Worm (Caenorhabditis elegans) whole organism, late embryonic: ENCODE data around the gene Y32G9A.2.

ENCODE experiments used
- C08G9.2 ChIP-seq: sonication (generic microtip); optimal IDR thresholded peaks from 2 replicates; lab custom pipeline; 2016; ENCODE audit warnings: mild to moderate bottlenecking, missing genetic modification characterization, moderate library complexity, missing compliant biosample characterization
- T23F11.4 ChIP-seq: fragments of 200-800 bp; sonication (Bioruptor generic); optimal IDR thresholded peaks from 2 replicates; lab custom pipeline; 2018; ENCODE audit warnings: mild to moderate bottlenecking, missing genetic modification characterization, missing compliant biosample characterization
- ahr-1 ChIP-seq: sonication (generic microtip); optimal IDR thresholded peaks from 2 replicates; lab custom pipeline; 2016; ENCODE audit warnings: missing genetic modification characterization, missing compliant biosample characterization
- ama-1 ChIP-seq: fragments of 150-350 bp; optimal IDR thresholded peaks from 2 replicates; lab custom pipeline; 2014
- ceh-14 ChIP-seq: sonication (generic microtip); optimal IDR thresholded peaks from 2 replicates; lab custom pipeline; 2016; ENCODE audit warnings: missing genotype, missing genetic modification characterization, missing compliant biosample characterization
- ceh-19 ChIP-seq: fragments of 200-800 bp; sonication (Bioruptor generic); optimal IDR thresholded peaks from 2 replicates; lab custom pipeline; 2018; ENCODE audit warnings: mild to moderate bottlenecking, missing genetic modification characterization, missing compliant biosample characterization
- ceh-2 ChIP-seq: sonication (generic microtip); optimal IDR thresholded peaks from 2 replicates; lab custom pipeline; 2016; ENCODE audit warnings: missing genotype, missing genetic modification characterization, missing compliant biosample characterization
- ceh-24 ChIP-seq: sonication (generic microtip); optimal IDR thresholded peaks from 2 replicates; lab custom pipeline; 2016; ENCODE audit warnings: mild to moderate bottlenecking, missing genetic modification characterization, missing compliant biosample characterization
- ceh-31 ChIP-seq: sonication (generic microtip); optimal IDR thresholded peaks from 2 replicates; lab custom pipeline; 2016; ENCODE audit warnings: missing genetic modification characterization, missing compliant biosample characterization
- ceh-34 ChIP-seq: sonication (generic microtip); optimal IDR thresholded peaks from 2 replicates; lab custom pipeline; 2016; ENCODE audit warnings: mild to moderate bottlenecking, missing genetic modification characterization, missing compliant biosample characterization
- ceh-45 ChIP-seq: fragments of 200-800 bp; sonication (Bioruptor generic); IDR thresholded peaks from 2 replicates; pipeline ENCODE4 v1.3.6; 2022; ENCODE audit warnings: missing genetic modification reagents, missing genetic modification characterization, missing compliant biosample characterization
- ceh-48 ChIP-seq: sonication (generic microtip); optimal IDR thresholded peaks from 2 replicates; lab custom pipeline; 2016; ENCODE audit warnings: missing genetic modification characterization, inconsistent platforms, missing compliant biosample characterization
- ceh-6 ChIP-seq: fragments of 200-800 bp; sonication (Bioruptor generic); optimal IDR thresholded peaks from 2 replicates; lab custom pipeline; 2018; ENCODE audit warnings: mild to moderate bottlenecking, missing genetic modification characterization, missing compliant biosample characterization
- ceh-9 ChIP-seq: sonication (generic microtip); optimal IDR thresholded peaks from 2 replicates; lab custom pipeline; 2016; ENCODE audit warnings: mild to moderate bottlenecking, missing genetic modification characterization, inconsistent platforms, missing compliant biosample characterization
- che-1 ChIP-seq: sonication (generic microtip); optimal IDR thresholded peaks from 2 replicates; lab custom pipeline; 2016; ENCODE audit warnings: mild to moderate bottlenecking, missing genetic modification characterization, missing compliant biosample characterization
- dmd-4 ChIP-seq: sonication (generic microtip); optimal IDR thresholded peaks from 2 replicates; lab custom pipeline; 2016; ENCODE audit warnings: borderline replicate concordance, missing genetic modification characterization, missing compliant biosample characterization
- dve-1 ChIP-seq: sonication (generic microtip); optimal IDR thresholded peaks from 2 replicates; lab custom pipeline; 2017; ENCODE audit warnings: antibody characterized with exemption, mild to moderate bottlenecking, missing genetic modification characterization, missing compliant biosample characterization
- elt-2 ChIP-seq: sonication (generic microtip); optimal IDR thresholded peaks from 2 replicates; lab custom pipeline; 2016; ENCODE audit warnings: missing genetic modification reagents, missing genetic modification characterization, missing compliant biosample characterization
- ets-4 ChIP-seq: sonication (generic microtip); optimal IDR thresholded peaks from 2 replicates; lab custom pipeline; 2016; ENCODE audit warnings: missing genetic modification characterization, missing compliant biosample characterization
- eyg-1 ChIP-seq: sonication (generic microtip); optimal IDR thresholded peaks from 2 replicates; lab custom pipeline; 2016; ENCODE audit warnings: missing genotype, missing genetic modification characterization, missing compliant biosample characterization
- fkh-10 ChIP-seq: fragments of 150-350 bp; optimal IDR thresholded peaks from 2 replicates; lab custom pipeline; 2014; ENCODE audit warnings: missing biosample characterization, missing genetic modification reagents, missing genetic modification characterization
- gmeb-2 ChIP-seq: sonication (generic microtip); optimal IDR thresholded peaks from 2 replicates; lab custom pipeline; 2016; ENCODE audit warnings: missing genetic modification characterization, inconsistent platforms, missing compliant biosample characterization
- hlh-30 ChIP-seq: sonication (generic microtip); optimal IDR thresholded peaks from 2 replicates; lab custom pipeline; 2017; ENCODE audit warnings: antibody characterized with exemption, missing genetic modification characterization, missing compliant biosample characterization; ENCODE audit not compliant: insufficient read depth
- hlh-6 ChIP-seq: sonication (generic microtip); optimal IDR thresholded peaks from 2 replicates; lab custom pipeline; 2016; ENCODE audit warnings: missing genotype, missing genetic modification characterization, missing compliant biosample characterization
- hlh-8 ChIP-seq: sonication (generic microtip); optimal IDR thresholded peaks from 2 replicates; lab custom pipeline; 2016; ENCODE audit warnings: missing genotype, missing genetic modification characterization, missing compliant biosample characterization
- lin-11 ChIP-seq: fragments of 200-800 bp; sonication (Bioruptor generic); optimal IDR thresholded peaks from 2 replicates; lab custom pipeline; 2018; ENCODE audit warnings: mild to moderate bottlenecking, missing genetic modification characterization, missing compliant biosample characterization
- madf-2 ChIP-seq: sonication (generic microtip); optimal IDR thresholded peaks from 2 replicates; lab custom pipeline; 2017; ENCODE audit warnings: missing genetic modification characterization, missing compliant biosample characterization
- mec-3 ChIP-seq: sonication (generic microtip); optimal IDR thresholded peaks from 2 replicates; lab custom pipeline; 2016; ENCODE audit warnings: borderline replicate concordance, missing genetic modification characterization, missing compliant biosample characterization
- nhr-11 ChIP-seq: fragments of 150-350 bp; optimal IDR thresholded peaks from 2 replicates; lab custom pipeline; 2014; ENCODE audit warnings: missing biosample characterization, missing genetic modification characterization
- nhr-232 ChIP-seq: sonication (generic microtip); optimal IDR thresholded peaks from 2 replicates; lab custom pipeline; 2016; ENCODE audit warnings: missing genetic modification characterization, missing compliant biosample characterization
- pag-3 ChIP-seq: sonication (generic microtip); optimal IDR thresholded peaks from 2 replicates; lab custom pipeline; 2016; ENCODE audit warnings: missing compliant biosample characterization, missing genetic modification characterization, borderline replicate concordance
- pat-9 ChIP-seq: fragments of 200-800 bp; sonication (Bioruptor generic); optimal IDR thresholded peaks from 2 replicates; lab custom pipeline; 2018; ENCODE audit warnings: mild to moderate bottlenecking, missing genetic modification characterization, moderate library complexity, missing compliant biosample characterization
- pha-2 ChIP-seq: sonication (generic microtip); optimal IDR thresholded peaks from 2 replicates; lab custom pipeline; 2017; ENCODE audit warnings: mild to moderate bottlenecking, missing genetic modification characterization, missing compliant biosample characterization
- pha-4 ChIP-seq: fragments of 150-350 bp; optimal IDR thresholded peaks from 2 replicates; lab custom pipeline; 2018; ENCODE audit warnings: missing biosample characterization, missing genetic modification reagents, missing genetic modification characterization
- pqm-1 ChIP-seq: sonication (generic microtip); optimal IDR thresholded peaks from 2 replicates; lab custom pipeline; 2016; ENCODE audit warnings: missing genetic modification characterization, missing compliant biosample characterization
- rnt-1 ChIP-seq: sonication (generic microtip); optimal IDR thresholded peaks from 2 replicates; lab custom pipeline; 2016; ENCODE audit warnings: missing genetic modification characterization, missing compliant biosample characterization
- sdc-2 ChIP-seq: sonication (generic microtip); optimal IDR thresholded peaks from 2 replicates; lab custom pipeline; 2016; ENCODE audit warnings: missing genotype, missing genetic modification characterization, missing compliant biosample characterization
- sox-4 ChIP-seq: sonication (generic microtip); optimal IDR thresholded peaks from 2 replicates; lab custom pipeline; 2017; ENCODE audit warnings: mild to moderate bottlenecking, missing genetic modification characterization, inconsistent platforms, missing compliant biosample characterization
- syd-9 ChIP-seq: sonication (generic microtip); optimal IDR thresholded peaks from 2 replicates; lab custom pipeline; 2016; ENCODE audit warnings: mild to moderate bottlenecking, missing genetic modification characterization, moderate library complexity, missing compliant biosample characterization
- tbx-2 ChIP-seq: sonication (generic microtip); optimal IDR thresholded peaks from 2 replicates; lab custom pipeline; 2016; ENCODE audit warnings: missing genetic modification characterization, missing compliant biosample characterization
- tbx-7 ChIP-seq: sonication (generic microtip); optimal IDR thresholded peaks from 2 replicates; lab custom pipeline; 2016; ENCODE audit warnings: missing genotype, missing genetic modification characterization, missing compliant biosample characterization
- ttx-3 ChIP-seq: sonication (generic microtip); optimal IDR thresholded peaks from 2 replicates; lab custom pipeline; 2016; ENCODE audit warnings: missing genetic modification reagents, missing genetic modification characterization, missing compliant biosample characterization
- unc-3 ChIP-seq, 2 experiments: fragments of 200-800 bp in 1 of 2; sonication (Bioruptor generic) in 1 of 2; sonication (generic microtip) in 1 of 2; conservative IDR thresholded peaks in 1 of 2; optimal IDR thresholded peaks in 1 of 2; 2 replicates each; pipeline versions ENCODE4 v1.3.6 to Lab custom; 2016 to 2022; ENCODE audit warnings: missing compliant biosample characterization in 2 of 2, missing genetic modification characterization in 2 of 2, missing genetic modification reagents in 1 of 2
- unc-42 ChIP-seq: sonication (generic microtip); optimal IDR thresholded peaks from 2 replicates; lab custom pipeline; 2016; ENCODE audit warnings: missing genotype, missing genetic modification characterization, missing compliant biosample characterization
- unc-55 ChIP-seq: sonication (generic microtip); optimal IDR thresholded peaks from 2 replicates; lab custom pipeline; 2017; ENCODE audit warnings: missing biosample characterization, missing genetic modification reagents, missing genetic modification characterization
- unc-86 ChIP-seq: sonication (generic microtip); optimal IDR thresholded peaks from 2 replicates; lab custom pipeline; 2016; ENCODE audit warnings: missing genetic modification characterization, missing compliant biosample characterization
- zip-5 ChIP-seq: sonication (generic microtip); optimal IDR thresholded peaks from 2 replicates; lab custom pipeline; 2016; ENCODE audit warnings: missing genetic modification characterization, missing compliant biosample characterization

The Y32G9A.2 gene

ce11 chrV:1871768-1872296 lies 46.5 kb upstream of the Y32G9A.2 start, which contains the start of the genes T10B5.4 and cct-7 (continued):
- TF ChIP-seq rnt-1 (tag; lab: Kevin White, UChicago), result peak; percentile 80
- peak; percentile 24 for TF ChIP-seq ceh-6 (GFP tag; lab: Kevin White, UChicago)
- TF ChIP-seq dve-1 (tag; lab: Kevin White, UChicago), result peak; percentile 58
- TF ChIP-seq fkh-10, result peak; percentile 63
- peak; percentile 64 for TF ChIP-seq ceh-19

ce11 chrV:1874827-1875226 lies 43.5 kb upstream of the Y32G9A.2 start:
- TF ChIP-seq hlh-6 (tag; lab: Kevin White, UChicago) (no peak), nhr-232 (tag; lab: Kevin White, UChicago) (no peak), lin-11 (tag; lab: Kevin White, UChicago) (no peak), che-1 (tag; lab: Kevin White, UChicago) (no peak), mec-3 (tag; lab: Kevin White, UChicago) (no peak), nhr-11 (no peak), gmeb-2 (tag; lab: Kevin White, UChicago) (no peak), syd-9 (no peak), ceh-9 (tag; lab: Kevin White, UChicago) (no peak), unc-55 (GFP tag; lab: Kevin White, UChicago) (no peak), ttx-3 (tag; lab: Kevin White, UChicago) (no peak)
- TF ChIP-seq, all 69 proteins: peak for 0

ce11 chrV:1875497-1875988 lies 42.8 kb upstream of the Y32G9A.2 start:
- peak; percentile 14 for TF ChIP-seq tbx-7 (tag; lab: Kevin White, UChicago)
- peak; percentile 51 for TF ChIP-seq zip-5 (tag; lab: Kevin White, UChicago)
- TF ChIP-seq eyg-1 (tag; lab: Kevin White, UChicago), result no peak
- peak; percentile 64 for TF ChIP-seq ceh-31 (tag; lab: Kevin White, UChicago)
- TF ChIP-seq ceh-14 (tag; lab: Kevin White, UChicago), result no peak
- TF ChIP-seq ceh-45 (GFP tag; lab: Robert Waterston, UW), result no peak
- TF ChIP-seq nhr-232 (tag; lab: Kevin White, UChicago), result no peak
- peak; percentile 11 for TF ChIP-seq ahr-1 (tag; lab: Kevin White, UChicago)
- peak; percentile 20 for TF ChIP-seq dmd-4 (tag; lab: Kevin White, UChicago)
- TF ChIP-seq pqm-1 (tag; lab: Kevin White, UChicago), result no peak
- TF ChIP-seq ceh-34 (tag; lab: Kevin White, UChicago), result no peak
- TF ChIP-seq elt-2, result peak; percentile 71
- TF ChIP-seq ets-4, result peak; percentile 31
- TF ChIP-seq ceh-24 (tag; lab: Kevin White, UChicago), result no peak
- no peak for TF ChIP-seq hlh-8
- TF ChIP-seq ceh-6 (GFP tag; lab: Kevin White, UChicago), result no peak
- TF ChIP-seq tbx-2, result peak; percentile 57
- TF ChIP-seq hlh-30 (tag; lab: Kevin White, UChicago), result no peak
- no peak for TF ChIP-seq ceh-9 (tag; lab: Kevin White, UChicago)
- no peak for TF ChIP-seq dve-1 (tag; lab: Kevin White, UChicago)
- no peak for TF ChIP-seq unc-3 (GFP tag; conservative IDR thresholded peaks at IDR 0.05; lab: Robert Waterston, UW)
- no peak for TF ChIP-seq unc-3 (tag; optimal IDR thresholded peaks at IDR 0.05; lab: Kevin White, UChicago)
- no peak for TF ChIP-seq nhr-11
- peak; percentile 54 for TF ChIP-seq C08G9.2 (tag; lab: Kevin White, UChicago)
- no peak for TF ChIP-seq pha-4 (tag; lab: Kevin White, UChicago)
- peak; percentile 24 for TF ChIP-seq ceh-2 (tag; lab: Kevin White, UChicago)
- TF ChIP-seq pag-3 (tag; lab: Kevin White, UChicago), result no peak
- no peak for TF ChIP-seq syd-9
- no peak for TF ChIP-seq lin-11 (tag; lab: Kevin White, UChicago)
- TF ChIP-seq mec-3 (tag; lab: Kevin White, UChicago), result no peak
- TF ChIP-seq madf-2, result peak; percentile 1
- peak; percentile 15 for TF ChIP-seq sox-4
- TF ChIP-seq ceh-48 (tag; lab: Kevin White, UChicago), result no peak
- peak; percentile 30 for TF ChIP-seq pat-9 (tag; lab: Kevin White, UChicago)
- TF ChIP-seq ama-1 (lab: Kevin White, UChicago), result peak; percentile 77
- TF ChIP-seq T23F11.4 (GFP tag; lab: Kevin White, UChicago), result no peak
- no peak for TF ChIP-seq unc-42 (tag; lab: Kevin White, UChicago)
- TF ChIP-seq pha-2 (tag; lab: Kevin White, UChicago), result peak; percentile 24
- TF ChIP-seq sdc-2 (tag; lab: Kevin White, UChicago), result no peak
- TF ChIP-seq unc-86, result no peak
